Worm (Caenorhabditis elegans) whole organism, midembryonic: ENCODE data around the gene B0361.11.

Source experiments
- T22C8.4 ChIP-seq: fragments of 200-800 bp; sonication (Bioruptor generic); IDR thresholded peaks from 2 replicates; pipeline ENCODE4 v1.3.6; 2022; ENCODE audit warnings: missing genetic modification characterization, missing compliant biosample characterization
- cog-1 ChIP-seq: sonication (generic microtip); optimal IDR thresholded peaks from 2 replicates; lab custom pipeline; 2016; ENCODE audit warnings: missing genetic modification characterization, missing compliant biosample characterization
- flt-1 ChIP-seq: fragments of 200-800 bp; sonication (Bioruptor generic); IDR thresholded peaks from 2 replicates; pipeline ENCODE4 v1.3.6; 2022; ENCODE audit warnings: missing genetic modification characterization, missing compliant biosample characterization
- med-1 ChIP-seq: sonication (generic microtip); optimal IDR thresholded peaks from 2 replicates; lab custom pipeline; 2017; ENCODE audit warnings: missing genetic modification characterization, mild to moderate bottlenecking, missing compliant biosample characterization, antibody characterized with exemption, missing genetic modification reagents; ENCODE audit not compliant: insufficient read depth
- ztf-23 ChIP-seq: fragments of 200-800 bp; sonication (Bioruptor generic); IDR thresholded peaks from 2 replicates; pipeline ENCODE4 v1.3.6; 2022; ENCODE audit warnings: missing genetic modification reagents, missing genetic modification characterization, missing compliant biosample characterization

DNA sequence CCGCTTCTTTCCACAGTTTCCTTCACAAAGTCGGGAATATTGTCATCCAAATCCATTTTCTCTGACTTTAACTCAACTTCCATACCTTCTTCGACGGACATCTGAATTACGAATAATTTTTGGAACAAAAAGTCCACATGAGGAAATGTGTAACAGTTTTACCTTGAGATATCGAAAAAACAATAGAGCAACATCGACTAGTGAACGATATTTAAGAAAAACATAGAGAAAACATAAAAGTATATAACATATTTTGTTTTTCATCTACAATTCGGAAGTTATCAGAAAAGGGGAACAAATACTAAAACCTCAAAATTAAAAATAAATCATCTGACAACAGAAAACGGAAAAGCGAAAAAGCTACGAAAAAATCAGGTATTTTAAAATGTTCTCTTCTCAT is 44.6 kb upstream of the B0361.11 start, which contains the start of gene adr-2:
- TF ChIP-seq med-1 (GFP tag; lab: Kevin White, UChicago), result no peak
- TF ChIP-seq T22C8.4 (GFP tag; lab: Robert Waterston, UW), result no peak
- TF ChIP-seq ztf-23 (GFP tag; lab: Robert Waterston, UW), result no peak
- TF ChIP-seq flt-1 (GFP tag; lab: Robert Waterston, UW), result no peak
- TF ChIP-seq cog-1 (tag; lab: Kevin White, UChicago), result no peak
